Worm (Caenorhabditis elegans) whole organism, late embryonic: ENCODE data around the gene F55A11.6.

ENCODE experiments used
- T23F11.4 ChIP-seq: fragments of 200-800 bp; sonication (Bioruptor generic); optimal IDR thresholded peaks from 2 replicates; lab custom pipeline; 2018; ENCODE audit warnings: mild to moderate bottlenecking, missing genetic modification characterization, missing compliant biosample characterization
- ama-1 ChIP-seq: fragments of 150-350 bp; optimal IDR thresholded peaks from 2 replicates; lab custom pipeline; 2014
- ceh-34 ChIP-seq: sonication (generic microtip); optimal IDR thresholded peaks from 2 replicates; lab custom pipeline; 2016; ENCODE audit warnings: mild to moderate bottlenecking, missing genetic modification characterization, missing compliant biosample characterization
- hlh-15 ChIP-seq: sonication (generic microtip); optimal IDR thresholded peaks from 2 replicates; lab custom pipeline; 2016; ENCODE audit warnings: missing genetic modification characterization, missing compliant biosample characterization
- pat-9 ChIP-seq: fragments of 200-800 bp; sonication (Bioruptor generic); optimal IDR thresholded peaks from 2 replicates; lab custom pipeline; 2018; ENCODE audit warnings: mild to moderate bottlenecking, missing genetic modification characterization, moderate library complexity, missing compliant biosample characterization
- sox-2 ChIP-seq: fragments of 200-800 bp; sonication (Bioruptor generic); IDR thresholded peaks from 2 replicates; pipeline ENCODE4 v1.3.6; 2022; ENCODE audit warnings: missing genetic modification reagents, missing genetic modification characterization, missing compliant biosample characterization

DNA sequence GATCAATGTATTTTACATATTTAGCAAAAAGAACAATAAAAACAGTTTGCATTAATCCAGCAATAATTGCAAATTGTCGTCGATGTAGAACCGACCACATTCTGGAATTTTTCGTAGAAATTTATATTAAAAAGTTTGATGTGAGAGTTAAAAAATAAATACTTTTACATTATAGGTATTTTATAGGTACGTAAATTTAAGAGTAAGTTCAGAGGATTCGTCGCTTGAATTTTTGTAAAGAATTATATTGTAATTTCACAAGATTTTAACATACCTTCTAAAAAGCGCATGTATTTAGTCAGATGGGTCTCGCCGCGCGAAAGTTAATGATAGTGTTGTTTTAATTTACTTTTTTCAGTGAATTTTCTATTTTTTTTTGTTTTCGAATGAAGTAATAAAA lies 46.6 kb upstream of the F55A11.6 start, which contains the start of gene rhr-2:
- TF ChIP-seq hlh-15 (tag; lab: Kevin White, UChicago) (no peak), pat-9 (no peak), T23F11.4 (GFP tag; lab: Kevin White, UChicago) (no peak), ama-1 (lab: Kevin White, UChicago) (no peak), ceh-34 (tag; lab: Kevin White, UChicago) (no peak), sox-2 (GFP tag; lab: Robert Waterston, UW) (no peak)
